Worm (Caenorhabditis elegans) whole organism, L4 larva: ENCODE data around the gene nas-11.

ENCODE experiments used
- F10B5.3 ChIP-seq: sonication (generic microtip); optimal IDR thresholded peaks from 2 replicates; lab custom pipeline; 2016; ENCODE audit warnings: mild to moderate bottlenecking, missing genetic modification characterization, missing compliant biosample characterization
- F26F4.8 ChIP-seq: fragments of 200-800 bp; sonication (Bioruptor generic); conservative IDR thresholded peaks from 2 replicates; pipeline ENCODE4 v1.3.6; 2022; ENCODE audit warnings: missing genetic modification characterization, missing compliant biosample characterization
- F44E2.7 ChIP-seq: fragments of 200-800 bp; sonication (Bioruptor generic); IDR thresholded peaks from 2 replicates; pipeline ENCODE4 v2.1.2; 2022; ENCODE audit warnings: missing genetic modification characterization, missing compliant biosample characterization
- T20F7.1 ChIP-seq: fragments of 200-800 bp; sonication (Bioruptor generic); optimal IDR thresholded peaks from 2 replicates; lab custom pipeline; 2018; ENCODE audit warnings: mild to moderate bottlenecking, missing genetic modification characterization, missing compliant biosample characterization
- Y5F2A.4 ChIP-seq: fragments of 200-800 bp; sonication (Bioruptor generic); optimal IDR thresholded peaks from 2 replicates; lab custom pipeline; 2018; ENCODE audit warnings: mild to moderate bottlenecking, missing genetic modification characterization, missing compliant biosample characterization
- ZK337.2 ChIP-seq: fragments of 200-800 bp; sonication (Bioruptor generic); IDR thresholded peaks from 2 replicates; pipeline ENCODE4 v1.3.6; 2022; ENCODE audit warnings: missing genetic modification reagents, missing genetic modification characterization, missing compliant biosample characterization
- aly-2 ChIP-seq: sonication (generic microtip); optimal IDR thresholded peaks from 2 replicates; lab custom pipeline; 2018; ENCODE audit warnings: missing biosample characterization, missing genetic modification characterization
- ceh-20 ChIP-seq: fragments of 200-800 bp; sonication (Bioruptor generic); IDR thresholded peaks from 2 replicates; pipeline ENCODE4 v1.3.6; 2022; ENCODE audit warnings: missing genetic modification reagents, missing genetic modification characterization, missing compliant biosample characterization
- ces-1 ChIP-seq: fragments of 150-350 bp; sonication (generic microtip); optimal IDR thresholded peaks from 4 replicates; lab custom pipeline; 2014; ENCODE audit warnings: missing biosample characterization, missing genetic modification reagents, missing genetic modification characterization
- ctbp-1 ChIP-seq: fragments of 200-800 bp; sonication (Bioruptor generic); IDR thresholded peaks from 2 replicates; pipeline ENCODE4 v1.3.6; 2022; ENCODE audit warnings: missing genetic modification reagents, missing genetic modification characterization, missing compliant biosample characterization
- daf-12 ChIP-seq: fragments of 150-350 bp; optimal IDR thresholded peaks from 2 replicates; lab custom pipeline; 2014; ENCODE audit warnings: missing biosample characterization, missing genetic modification reagents, missing genetic modification characterization
- daf-16 ChIP-seq, 3 experiments: sonication (generic microtip); optimal IDR thresholded peaks; 2 replicates each; lab custom pipeline; 2016 to 2017; ENCODE audit warnings: missing genetic modification characterization in 3 of 3, missing genetic modification reagents in 3 of 3, mild to moderate bottlenecking in 2 of 3, missing compliant biosample characterization in 2 of 3, missing biosample characterization in 1 of 3, moderate library complexity in 1 of 3
- dmd-6 ChIP-seq: fragments of 200-800 bp; sonication (Bioruptor generic); IDR thresholded peaks from 2 replicates; pipeline ENCODE4 v1.3.6; 2022; ENCODE audit warnings: missing genetic modification reagents, missing genetic modification characterization, missing compliant biosample characterization
- dmd-8 ChIP-seq: fragments of 200-800 bp; sonication (Bioruptor generic); IDR thresholded peaks from 2 replicates; pipeline ENCODE4 v1.3.6; 2022; ENCODE audit warnings: missing genetic modification characterization, missing compliant biosample characterization
- dve-1 ChIP-seq: sonication (generic microtip); optimal IDR thresholded peaks from 2 replicates; lab custom pipeline; 2017; ENCODE audit warnings: antibody characterized with exemption, mild to moderate bottlenecking, missing genetic modification characterization, missing compliant biosample characterization; ENCODE audit not compliant: insufficient read depth
- fkh-10 ChIP-seq: fragments of 150-350 bp; optimal IDR thresholded peaks from 2 replicates; lab custom pipeline; 2014; ENCODE audit warnings: missing biosample characterization, missing genetic modification reagents, missing genetic modification characterization
- gei-8 ChIP-seq: fragments of 200-800 bp; sonication (Bioruptor generic); optimal IDR thresholded peaks from 2 replicates; lab custom pipeline; 2018; ENCODE audit warnings: mild to moderate bottlenecking, missing genetic modification characterization, missing compliant biosample characterization
- lin-15B ChIP-seq: fragments of 150-350 bp; sonication (generic microtip); optimal IDR thresholded peaks from 3 replicates; lab custom pipeline; 2014; ENCODE audit warnings: missing biosample characterization, missing genetic modification characterization
- lin-29 ChIP-seq: fragments of 200-800 bp; sonication (Bioruptor generic); IDR thresholded peaks from 2 replicates; pipeline ENCODE4 v1.3.6; 2022; ENCODE audit warnings: missing genetic modification reagents, missing genetic modification characterization, missing compliant biosample characterization
- lsy-2 ChIP-seq, 2 experiments: fragments of 150-350 bp in 1 of 2; sonication (generic microtip) in 1 of 2; optimal IDR thresholded peaks; 2 replicates each; lab custom pipeline; 2014 to 2017; ENCODE audit warnings: missing biosample characterization in 2 of 2, missing genetic modification characterization in 2 of 2
- madf-5 ChIP-seq, 2 experiments: fragments of 200-800 bp; sonication (Bioruptor generic); IDR thresholded peaks; 2 replicates each; pipeline ENCODE4 v1.3.6; 2022; ENCODE audit warnings: missing compliant biosample characterization in 2 of 2, missing genetic modification characterization in 2 of 2
- mdl-1 ChIP-seq, 2 experiments: fragments of 150-350 bp in 1 of 2; sonication (generic microtip) in 1 of 2; optimal IDR thresholded peaks; 2 replicates each; lab custom pipeline; 2014 to 2017; ENCODE audit warnings: missing biosample characterization in 2 of 2, missing genetic modification characterization in 2 of 2
- nhr-10 ChIP-seq: fragments of 150-350 bp; optimal IDR thresholded peaks from 2 replicates; lab custom pipeline; 2014; ENCODE audit warnings: missing biosample characterization, missing genetic modification characterization
- nhr-11 ChIP-seq: fragments of 150-350 bp; optimal IDR thresholded peaks from 2 replicates; lab custom pipeline; 2014; ENCODE audit warnings: missing biosample characterization, missing genetic modification characterization
- nhr-111 ChIP-seq: fragments of 200-800 bp; sonication (Bioruptor generic); optimal IDR thresholded peaks from 2 replicates; lab custom pipeline; 2018; ENCODE audit warnings: mild to moderate bottlenecking, missing genetic modification characterization, missing compliant biosample characterization
- nhr-6 ChIP-seq: fragments of 150-350 bp; optimal IDR thresholded peaks from 2 replicates; lab custom pipeline; 2014; ENCODE audit warnings: missing biosample characterization, missing genetic modification characterization
- nhr-77 ChIP-seq: fragments of 150-350 bp; optimal IDR thresholded peaks from 2 replicates; lab custom pipeline; 2014; ENCODE audit warnings: missing biosample characterization, missing genetic modification characterization
- pha-4 ChIP-seq, 2 experiments: fragments of 150-350 bp in 1 of 2; fragments of 200-800 bp in 1 of 2; sonication (Bioruptor generic) in 1 of 2; IDR thresholded peaks in 1 of 2; optimal IDR thresholded peaks in 1 of 2; 2 replicates each; pipeline versions ENCODE4 v1.3.6 to Lab custom; 2014 to 2022; ENCODE audit warnings: missing genetic modification characterization in 2 of 2, missing genetic modification reagents in 2 of 2, missing biosample characterization in 1 of 2, missing compliant biosample characterization in 1 of 2
- php-3 ChIP-seq: fragments of 200-800 bp; sonication (Bioruptor generic); IDR thresholded peaks from 2 replicates; pipeline ENCODE4 v1.3.6; 2022; ENCODE audit warnings: missing genetic modification reagents, missing genetic modification characterization, missing compliant biosample characterization
- rbr-2 ChIP-seq: sonication (generic microtip); optimal IDR thresholded peaks from 2 replicates; lab custom pipeline; 2016; ENCODE audit warnings: missing genotype, missing genetic modification characterization, missing compliant biosample characterization
- saeg-2 ChIP-seq: fragments of 200-800 bp; sonication (Bioruptor generic); IDR thresholded peaks from 2 replicates; pipeline ENCODE4 v1.3.6; 2022; ENCODE audit warnings: missing genetic modification reagents, missing genetic modification characterization, missing compliant biosample characterization
- set-16 ChIP-seq: fragments of 200-800 bp; sonication (Bioruptor generic); IDR thresholded peaks from 2 replicates; pipeline ENCODE4 v1.3.6; 2022; ENCODE audit warnings: missing genetic modification reagents, missing genetic modification characterization, missing compliant biosample characterization
- snpc-1.2 ChIP-seq: fragments of 200-800 bp; sonication (Bioruptor generic); IDR thresholded peaks from 2 replicates; pipeline ENCODE4 v1.3.6; 2022; ENCODE audit warnings: missing genetic modification reagents, missing genetic modification characterization, missing compliant biosample characterization
- snpc-4 ChIP-seq: fragments of 150-350 bp; optimal IDR thresholded peaks from 2 replicates; lab custom pipeline; 2014; ENCODE audit warnings: missing biosample characterization, missing genetic modification characterization
- tag-97 ChIP-seq: fragments of 200-800 bp; sonication (Bioruptor generic); IDR thresholded peaks from 2 replicates; pipeline ENCODE4 v1.3.6; 2022; ENCODE audit warnings: missing genetic modification characterization, missing compliant biosample characterization
- unc-130 ChIP-seq: sonication (generic microtip); optimal IDR thresholded peaks from 2 replicates; lab custom pipeline; 2016; ENCODE audit warnings: missing genetic modification reagents, missing genetic modification characterization, missing compliant biosample characterization
- unc-62 ChIP-seq, 3 experiments: fragments of 150-350 bp in 1 of 3; sonication (generic microtip); optimal IDR thresholded peaks in 2 of 3; peaks in 1 of 3; 1 replicate in 1 of 3; 2 replicates in 2 of 3; lab custom pipeline; 2014 to 2017; ENCODE audit warnings: missing biosample characterization in 3 of 3, missing genetic modification characterization in 3 of 3, missing genetic modification reagents in 3 of 3, missing genotype in 1 of 3
- zfp-2 ChIP-seq: sonication (generic microtip); optimal IDR thresholded peaks from 2 replicates; lab custom pipeline; 2016; ENCODE audit warnings: mild to moderate bottlenecking, missing genetic modification characterization, missing compliant biosample characterization
- zfp-3 ChIP-seq: fragments of 200-800 bp; sonication (Bioruptor generic); conservative IDR thresholded peaks from 2 replicates; pipeline ENCODE4 v1.3.6; 2022; ENCODE audit warnings: missing genetic modification reagents, missing genetic modification characterization, missing compliant biosample characterization

The nas-11 gene

ce11 chrX:6705156-6705555 is 8.2 kb upstream of the nas-11 start:
- TF ChIP-seq gei-8 (GFP tag; lab: Kevin White, UChicago): no peak
- TF ChIP-seq lin-29 (GFP tag; lab: Robert Waterston, UW): no peak
- TF ChIP-seq dmd-6 (GFP tag; lab: Robert Waterston, UW): no peak
- no peak for TF ChIP-seq dmd-8
- TF ChIP-seq ZK337.2 (GFP tag; lab: Robert Waterston, UW): no peak
- TF ChIP-seq daf-12 (tag; lab: Kevin White, UChicago): no peak
- no peak for TF ChIP-seq mdl-1 (tag; optimal IDR thresholded peaks at IDR 0.05; lab: Kevin White, UChicago)
- no peak for TF ChIP-seq snpc-1.2
- no peak for TF ChIP-seq nhr-111 (GFP tag; lab: Kevin White, UChicago)
- no peak for TF ChIP-seq set-16 (GFP tag; lab: Robert Waterston, UW)
- TF ChIP-seq ces-1: peak; percentile 78
- TF ChIP-seq F10B5.3: no peak
- TF ChIP-seq aly-2 (tag; lab: Kevin White, UChicago): no peak
- peak; percentile 49; the same call in 1 of the 2 replicates for TF ChIP-seq ctbp-1
- no peak for TF ChIP-seq lsy-2 (tag; optimal IDR thresholded peaks at IDR 0.05; lab: Kevin White, UChicago)
- TF ChIP-seq Y5F2A.4: no peak
- no peak for TF ChIP-seq ceh-20 (GFP tag; lab: Robert Waterston, UW)
- TF ChIP-seq zfp-2 (tag; lab: Kevin White, UChicago): no peak
- no peak for TF ChIP-seq pha-4 (GFP tag; IDR thresholded peaks at IDR 0.05; lab: Robert Waterston, UW)
- TF ChIP-seq pha-4 (tag; optimal IDR thresholded peaks at IDR 0.05; lab: Kevin White, UChicago): no peak
- peak; percentile 94 for TF ChIP-seq fkh-10 (GFP tag; lab: Kevin White, UChicago)
- no peak for TF ChIP-seq nhr-10 (tag; lab: Kevin White, UChicago)
- no peak for TF ChIP-seq snpc-4 (tag; lab: Kevin White, UChicago)
- TF ChIP-seq saeg-2: no peak
- peak in 1 of 2 experiments; percentile 37 for TF ChIP-seq unc-62 (GFP tag; optimal IDR thresholded peaks at IDR 0.05 in 1 of 2; lab: Kevin White, UChicago)
- no peak for TF ChIP-seq unc-62 (tag; optimal IDR thresholded peaks at IDR 0.05; lab: Kevin White, UChicago)
- no peak for TF ChIP-seq rbr-2

DNA sequence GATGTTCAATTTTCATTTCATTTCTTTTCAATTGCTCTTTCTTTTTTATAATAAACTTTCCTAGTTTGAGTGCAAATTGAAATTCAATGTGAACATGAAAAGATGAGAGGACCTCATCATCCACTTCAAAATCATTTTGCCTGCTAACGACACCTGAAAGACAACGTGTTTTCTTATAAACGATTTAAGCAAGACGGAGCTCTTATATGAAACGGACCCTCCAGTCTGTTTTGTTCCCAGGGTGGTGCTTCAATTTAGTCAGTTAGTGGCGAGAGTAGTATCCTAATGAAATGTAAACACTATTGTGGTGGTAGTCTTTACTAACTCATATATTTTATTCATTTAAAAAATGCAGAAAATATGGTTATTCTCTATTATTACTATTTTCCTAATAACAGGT is 4.1 kb upstream of the nas-11 start, which contains the start of gene acr-3:
Gene acr-3 (plus strand): TSS at position 301 of the 400 bp plus-strand sequence.
- TF ChIP-seq F26F4.8 (GFP tag; lab: Robert Waterston, UW) (no peak), daf-16 (GFP tag; optimal IDR thresholded peaks at IDR 0.05; lab: Kevin White, UChicago) (no peak), daf-16 (tag; optimal IDR thresholded peaks at IDR 0.05; lab: Kevin White, UChicago) (no peak)

DNA sequence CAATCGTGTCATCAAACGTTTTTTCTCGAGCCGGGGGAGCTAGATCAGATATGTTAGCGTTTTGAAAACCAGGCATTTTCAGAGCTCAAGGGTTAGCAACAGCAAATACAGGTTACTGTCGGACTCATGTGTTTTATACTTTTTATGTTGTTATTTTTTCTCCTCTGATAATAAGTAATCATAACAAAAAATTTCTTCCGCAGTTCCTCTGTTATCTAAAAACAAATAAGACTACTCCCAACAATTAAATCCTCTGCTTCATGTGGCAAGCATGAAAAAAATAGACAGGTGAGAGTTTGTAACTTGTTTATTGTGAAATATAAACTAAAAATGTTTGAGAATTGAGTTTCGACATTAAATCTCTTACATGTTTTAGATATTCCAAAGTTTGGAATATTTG is 5.2 kb downstream of the nas-11 start, which contains the start of gene smf-2:
Gene smf-2 (minus strand): TSS at position 101 of the 400 bp plus-strand sequence.
- TF ChIP-seq lin-15B (no peak), tag-97 (GFP tag; lab: Robert Waterston, UW) (no peak)

DNA sequence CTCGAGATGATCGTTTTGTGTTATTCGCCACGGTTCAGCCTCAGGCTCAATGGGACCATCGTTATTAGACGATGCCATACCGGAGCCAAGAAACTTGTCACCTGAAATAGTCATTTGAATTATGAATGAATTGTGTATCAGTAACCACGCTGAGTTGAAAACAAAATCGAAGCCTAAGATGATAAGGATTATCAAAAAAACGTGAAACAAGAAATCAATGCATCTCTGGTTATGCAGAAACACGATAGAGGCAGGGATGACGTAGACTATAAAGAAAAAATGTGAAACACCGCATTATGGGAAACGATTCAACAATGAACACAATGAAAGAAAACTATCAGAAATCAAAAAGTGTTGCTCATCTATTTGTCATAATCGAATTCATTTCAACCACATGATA is 9.6 kb downstream of the nas-11 start, which contains the start of gene smf-1:
Gene smf-1 (minus strand): TSS at position 101 of the 400 bp plus-strand sequence.
- TF ChIP-seq snpc-4 (tag; lab: Kevin White, UChicago): no peak
- TF ChIP-seq zfp-3: no peak
- peak; percentile 27 for TF ChIP-seq dve-1
- TF ChIP-seq madf-5 (GFP tag; IDR thresholded peaks at IDR 0.05; lab: Robert Waterston, UW): no peak
- no peak for TF ChIP-seq saeg-2
- no peak for TF ChIP-seq php-3 (GFP tag; lab: Robert Waterston, UW)
- TF ChIP-seq F44E2.7 (GFP tag; lab: Robert Waterston, UW): no peak
- no peak for TF ChIP-seq ces-1
- TF ChIP-seq nhr-11: no peak
- TF ChIP-seq nhr-6 (tag; lab: Kevin White, UChicago): no peak
- no peak for TF ChIP-seq ceh-20 (GFP tag; lab: Robert Waterston, UW)
- TF ChIP-seq unc-62 (GFP tag; optimal IDR thresholded peaks at IDR 0.05 in 1 of 2; lab: Kevin White, UChicago): peak in 1 of 2 experiments; percentile 34
- TF ChIP-seq unc-62 (tag; optimal IDR thresholded peaks at IDR 0.05; lab: Kevin White, UChicago): no peak
- no peak for TF ChIP-seq daf-12 (tag; lab: Kevin White, UChicago)
- TF ChIP-seq T20F7.1 (GFP tag; lab: Kevin White, UChicago): no peak
- no peak for TF ChIP-seq snpc-1.2
- TF ChIP-seq nhr-77 (tag; lab: Kevin White, UChicago): no peak
- TF ChIP-seq unc-130 (GFP tag; lab: Kevin White, UChicago): no peak
